Fruit fly (Drosophila melanogaster) whole organism, embryonic: ENCODE data around the gene ninaB.

Experiments
- CG10321 ChIP-seq: fragments of 200-800 bp; sonication (Bioruptor generic); IDR thresholded peaks from 2 replicates; pipeline ENCODE4 v1.3.6; 2022; ENCODE audit warnings: missing biosample characterization, missing genetic modification characterization
- CG10366 ChIP-seq: fragments of 200-800 bp; sonication (Bioruptor generic); IDR thresholded peaks from 2 replicates; pipeline ENCODE4 v1.3.6; 2022; ENCODE audit warnings: missing biosample characterization, missing genetic modification characterization
- CG10979 ChIP-seq: fragments of 200-800 bp; sonication (Bioruptor generic); optimal IDR thresholded peaks from 2 replicates; lab custom pipeline; 2018; ENCODE audit warnings: missing biosample characterization, mild to moderate bottlenecking, missing genetic modification characterization, moderate library complexity
- CG11247 ChIP-seq: fragments of 200-800 bp; sonication (Bioruptor generic); IDR thresholded peaks from 2 replicates; pipeline ENCODE4 v1.3.6; 2022; ENCODE audit warnings: missing biosample characterization, missing genetic modification characterization
- CG11504 ChIP-seq: fragments of 200-800 bp; sonication (Bioruptor generic); optimal IDR thresholded peaks from 3 replicates; lab custom pipeline; 2019; ENCODE audit warnings: missing biosample characterization, mild to moderate bottlenecking, missing genetic modification characterization, moderate library complexity
- CG11695 ChIP-seq: fragments of 200-800 bp; sonication (Bioruptor generic); IDR thresholded peaks from 3 replicates; pipeline ENCODE4 v1.3.6; 2022; ENCODE audit warnings: missing biosample characterization, missing genetic modification characterization
- CG12155 ChIP-seq: fragments of 200-800 bp; sonication (Bioruptor generic); optimal IDR thresholded peaks from 3 replicates; lab custom pipeline; 2016; ENCODE audit warnings: missing biosample characterization, missing genetic modification characterization
- CG14014 ChIP-seq: fragments of 200-800 bp; sonication (Bioruptor generic); IDR thresholded peaks from 2 replicates; pipeline ENCODE4 v1.3.6; 2022; ENCODE audit warnings: missing biosample characterization, missing genetic modification characterization
- CG15269 ChIP-seq: fragments of 200-800 bp; sonication (Bioruptor generic); optimal IDR thresholded peaks from 2 replicates; lab custom pipeline; 2018; ENCODE audit warnings: missing biosample characterization, mild to moderate bottlenecking, missing genetic modification characterization, moderate library complexity
- CG17186 ChIP-seq: fragments of 200-800 bp; sonication (Bioruptor generic); optimal IDR thresholded peaks from 3 replicates; lab custom pipeline; 2017; ENCODE audit warnings: missing biosample characterization, missing genetic modification reagents, missing genetic modification characterization
- CG2116 ChIP-seq: fragments of 200-800 bp; sonication (Bioruptor generic); optimal IDR thresholded peaks from 3 replicates; lab custom pipeline; 2018; ENCODE audit warnings: missing biosample characterization, mild to moderate bottlenecking, missing genetic modification characterization
- CG2120 ChIP-seq: fragments of 200-800 bp; sonication (Bioruptor generic); optimal IDR thresholded peaks from 3 replicates; lab custom pipeline; 2016; ENCODE audit warnings: missing biosample characterization, missing genetic modification characterization
- CG2202 ChIP-seq: fragments of 200-800 bp; sonication (Bioruptor generic); optimal IDR thresholded peaks from 2 replicates; lab custom pipeline; 2018; ENCODE audit warnings: missing biosample characterization, mild to moderate bottlenecking, missing genetic modification characterization
- CG30020 ChIP-seq: fragments of 200-800 bp; optimal IDR thresholded peaks from 2 replicates; lab custom pipeline; 2019; ENCODE audit warnings: missing biosample characterization, mild to moderate bottlenecking, missing genetic modification characterization, moderate library complexity
- CG30403 ChIP-seq: fragments of 200-800 bp; sonication (Bioruptor generic); optimal IDR thresholded peaks from 3 replicates; lab custom pipeline; 2016; ENCODE audit warnings: missing biosample characterization, missing genetic modification characterization
- CG31224 ChIP-seq: fragments of 200-800 bp; sonication (Bioruptor generic); IDR thresholded peaks from 2 replicates; pipeline ENCODE4 v1.3.6; 2022; ENCODE audit warnings: missing biosample characterization, missing genetic modification characterization
- CG3281 ChIP-seq: fragments of 200-800 bp; sonication (Bioruptor generic); optimal IDR thresholded peaks from 3 replicates; lab custom pipeline; 2017; ENCODE audit warnings: missing biosample characterization, mild to moderate bottlenecking, missing genetic modification characterization
- CG4360 ChIP-seq: fragments of 200-800 bp; sonication (Bioruptor generic); IDR thresholded peaks from 2 replicates; pipeline ENCODE4 v1.3.6; 2022; ENCODE audit warnings: missing biosample characterization, missing genetic modification characterization
- CG4617 ChIP-seq: fragments of 200-800 bp; sonication (Bioruptor generic); optimal IDR thresholded peaks from 3 replicates; lab custom pipeline; 2016; ENCODE audit warnings: missing biosample characterization, missing genetic modification characterization, borderline replicate concordance
- CG8089 ChIP-seq: fragments of 200-800 bp; sonication (Bioruptor generic); optimal IDR thresholded peaks from 3 replicates; lab custom pipeline; 2016; ENCODE audit warnings: missing biosample characterization, missing genetic modification characterization
- CG8944 ChIP-seq: fragments of 200-800 bp; sonication (Bioruptor generic); optimal IDR thresholded peaks from 3 replicates; lab custom pipeline; 2016; ENCODE audit warnings: missing biosample characterization, missing genetic modification characterization
- CG9215 ChIP-seq: fragments of 200-800 bp; sonication (Bioruptor generic); IDR thresholded peaks from 2 replicates; pipeline ENCODE4 v1.3.6; 2022; ENCODE audit warnings: missing biosample characterization, missing genetic modification characterization
- ERR ChIP-seq: fragments of 200-800 bp; sonication (Bioruptor generic); optimal IDR thresholded peaks from 2 replicates; lab custom pipeline; 2016; ENCODE audit warnings: missing biosample characterization, missing genetic modification characterization
- Ets97D ChIP-seq: fragments of 200-800 bp; sonication (Bioruptor generic); optimal IDR thresholded peaks from 3 replicates; lab custom pipeline; 2016; ENCODE audit warnings: missing biosample characterization, missing genetic modification characterization
- Fer2 ChIP-seq: fragments of 200-800 bp; sonication (Bioruptor generic); optimal IDR thresholded peaks from 2 replicates; lab custom pipeline; 2018; ENCODE audit warnings: missing biosample characterization, mild to moderate bottlenecking, missing genetic modification characterization, moderate library complexity
- Fer3 ChIP-seq: fragments of 200-800 bp; sonication (Bioruptor generic); optimal IDR thresholded peaks from 2 replicates; lab custom pipeline; 2018; ENCODE audit warnings: missing biosample characterization, mild to moderate bottlenecking, missing genetic modification characterization, moderate library complexity
- HLHmδ ChIP-seq: fragments of 200-800 bp; sonication (Bioruptor generic); optimal IDR thresholded peaks from 2 replicates; lab custom pipeline; 2018; ENCODE audit warnings: missing biosample characterization, mild to moderate bottlenecking, missing genetic modification characterization, moderate library complexity
- Hr78 ChIP-seq, 2 experiments: fragments of 200-800 bp in 1 of 2; fragments of >200 bp in 1 of 2; sonication (Bioruptor generic) in 1 of 2; optimal IDR thresholded peaks; 2 replicates each; lab custom pipeline; 2017 to 2019; ENCODE audit warnings: missing biosample characterization in 2 of 2, missing genetic modification characterization in 2 of 2, mild to moderate bottlenecking in 1 of 2, moderate library complexity in 1 of 2
- MTF-1 ChIP-seq: fragments of 200-800 bp; sonication (Bioruptor generic); optimal IDR thresholded peaks from 2 replicates; lab custom pipeline; 2018; ENCODE audit warnings: missing biosample characterization, mild to moderate bottlenecking, missing genetic modification characterization, borderline replicate concordance
- Ptx1 ChIP-seq: fragments of 200-800 bp; sonication (Bioruptor generic); IDR thresholded peaks from 2 replicates; pipeline ENCODE4 v1.3.6; 2022; ENCODE audit warnings: missing biosample characterization, missing genetic modification characterization
- Rx ChIP-seq: fragments of 200-800 bp; sonication (Bioruptor generic); IDR thresholded peaks from 2 replicates; pipeline ENCODE4 v1.3.6; 2022; ENCODE audit warnings: missing biosample characterization, missing genetic modification characterization
- Ssrp ChIP-seq: fragments of 200-800 bp; sonication (Bioruptor generic); optimal IDR thresholded peaks from 2 replicates; lab custom pipeline; 2018; ENCODE audit warnings: missing biosample characterization, mild to moderate bottlenecking, missing genetic modification characterization, moderate library complexity
- Trl ChIP-seq, 3 experiments: fragments of >200 bp in 2 of 3; fragments of 200-800 bp in 1 of 3; sonication (Bioruptor generic) in 1 of 3; optimal IDR thresholded peaks; 2 replicates in 1 of 3; 3 replicates in 2 of 3; lab custom pipeline; 2016 to 2017; ENCODE audit warnings: missing biosample characterization in 1 of 3, missing genetic modification characterization in 1 of 3
- Xrp1 ChIP-seq: fragments of 200-800 bp; sonication (Bioruptor generic); IDR thresholded peaks from 2 replicates; pipeline ENCODE4 v1.3.6; 2022; ENCODE audit warnings: missing biosample characterization, missing genetic modification characterization
- ase ChIP-seq: fragments of 200-800 bp; sonication (Bioruptor generic); IDR thresholded peaks from 3 replicates; pipeline ENCODE4 v1.3.6; 2022; ENCODE audit warnings: missing biosample characterization, missing genetic modification characterization
- br ChIP-seq: fragments of >200 bp; optimal IDR thresholded peaks from 2 replicates; lab custom pipeline; 2017
- crol ChIP-seq: fragments of 200-800 bp; sonication (Bioruptor generic); IDR thresholded peaks from 2 replicates; pipeline ENCODE4 v1.3.6; 2022; ENCODE audit warnings: missing biosample characterization, missing genetic modification characterization
- dysf ChIP-seq: fragments of 200-800 bp; sonication (Bioruptor generic); IDR thresholded peaks from 3 replicates; pipeline ENCODE4 v1.3.6; 2022; ENCODE audit warnings: missing biosample characterization, missing genetic modification characterization
- her ChIP-seq: fragments of 200-800 bp; sonication (Bioruptor generic); optimal IDR thresholded peaks from 2 replicates; lab custom pipeline; 2016; ENCODE audit warnings: missing biosample characterization, missing genetic modification characterization
- kah ChIP-seq: fragments of 200-800 bp; sonication (Bioruptor generic); optimal IDR thresholded peaks from 2 replicates; lab custom pipeline; 2018; ENCODE audit warnings: missing biosample characterization, mild to moderate bottlenecking, missing genetic modification characterization
- nom ChIP-seq: fragments of 200-800 bp; sonication (Bioruptor generic); optimal IDR thresholded peaks from 2 replicates; lab custom pipeline; 2017; ENCODE audit warnings: missing biosample characterization, missing genetic modification characterization, mild to moderate bottlenecking, moderate library complexity, missing genetic modification reagents
- rib ChIP-seq: fragments of 200-800 bp; sonication (Bioruptor generic); IDR thresholded peaks from 2 replicates; pipeline ENCODE4 v1.3.6; 2022; ENCODE audit warnings: missing biosample characterization, missing genetic modification characterization
- scrt ChIP-seq: fragments of 200-800 bp; sonication (Bioruptor generic); optimal IDR thresholded peaks from 2 replicates; lab custom pipeline; 2018; ENCODE audit warnings: missing biosample characterization, mild to moderate bottlenecking, missing genetic modification characterization, moderate library complexity
- sens-2 ChIP-seq: fragments of 200-800 bp; sonication (Bioruptor generic); IDR thresholded peaks from 2 replicates; pipeline ENCODE4 v1.3.6; 2022; ENCODE audit warnings: missing biosample characterization, missing genetic modification characterization
- so ChIP-seq: fragments of 200-800 bp; sonication (Bioruptor generic); IDR thresholded peaks from 3 replicates; pipeline ENCODE4 v1.3.6; 2022; ENCODE audit warnings: missing biosample characterization, missing genetic modification characterization
- ssp ChIP-seq: fragments of 200-800 bp; sonication (Bioruptor generic); IDR thresholded peaks from 2 replicates; pipeline ENCODE4 v1.3.6; 2022; ENCODE audit warnings: missing biosample characterization, missing genetic modification characterization
- stwl ChIP-seq: fragments of 200-800 bp; sonication (Bioruptor generic); optimal IDR thresholded peaks from 3 replicates; lab custom pipeline; 2018; ENCODE audit warnings: missing biosample characterization, mild to moderate bottlenecking, missing genetic modification characterization, moderate library complexity
- tup ChIP-seq: fragments of 200-800 bp; sonication (Bioruptor generic); optimal IDR thresholded peaks from 2 replicates; lab custom pipeline; 2016; ENCODE audit warnings: missing biosample characterization, mild to moderate bottlenecking, missing genetic modification characterization, moderate library complexity
- zen2 ChIP-seq: fragments of 200-800 bp; sonication (Bioruptor generic); IDR thresholded peaks from 3 replicates; pipeline ENCODE4 v1.3.6; 2022; ENCODE audit warnings: missing biosample characterization, missing genetic modification characterization; ENCODE audit not compliant: partially characterized antibody

ninaB gene

dm6 chr3R:13683624-13684568 is 16.5 kb upstream of the ninaB start, which contains the start of gene flfl (continued):
- TF ChIP-seq CG2120 (GFP tag; lab: Kevin White, UChicago) (peak; percentile 33), ase (GFP tag; lab: Robert Waterston, UW) (no peak), sens-2 (GFP tag; lab: Robert Waterston, UW) (no peak), Ssrp (tag; lab: Kevin White, UChicago) (no peak), CG3281 (GFP tag; lab: Kevin White, UChicago) (no peak), CG2116 (GFP tag; lab: Kevin White, UChicago) (peak; percentile 98), CG31224 (GFP tag; lab: Robert Waterston, UW) (no peak), CG11504 (tag; lab: Kevin White, UChicago) (peak; percentile 26), crol (no peak), Rx (GFP tag; lab: Robert Waterston, UW) (no peak), CG10366 (no peak), CG8944 (GFP tag; lab: Kevin White, UChicago) (no peak), Hr78 (GFP tag; optimal IDR thresholded peaks at IDR 0.05; lab: Kevin White, UChicago) (no peak), CG17186 (GFP tag; lab: Kevin White, UChicago) (peak; percentile 75), br (lab: Kevin White, UChicago) (no peak), Xrp1 (GFP tag; lab: Robert Waterston, UW) (no peak), ERR (GFP tag; lab: Kevin White, UChicago) (peak; percentile 50), CG8089 (GFP tag; lab: Kevin White, UChicago) (no peak), scrt (GFP tag; lab: Kevin White, UChicago) (peak; percentile 14), MTF-1 (GFP tag; lab: Kevin White, UChicago) (peak; percentile 0), CG30020 (tag; lab: Kevin White, UChicago) (peak; percentile 47), Ptx1 (GFP tag; lab: Robert Waterston, UW) (no peak), Fer2 (tag; lab: Kevin White, UChicago) (no peak), CG10321 (GFP tag; lab: Robert Waterston, UW) (no peak), tup (GFP tag; lab: Kevin White, UChicago) (no peak), CG11695 (GFP tag; lab: Robert Waterston, UW) (no peak), CG9215 (GFP tag; lab: Robert Waterston, UW) (no peak), ssp (GFP tag; lab: Robert Waterston, UW) (no peak), so (GFP tag; lab: Robert Waterston, UW) (no peak), CG12155 (GFP tag; lab: Kevin White, UChicago) (peak; percentile 18), CG15269 (tag; lab: Kevin White, UChicago) (no peak), rib (GFP tag; lab: Robert Waterston, UW) (no peak), Ets97D (peak; percentile 80), CG11247 (GFP tag; lab: Robert Waterston, UW) (no peak), CG14014 (no peak), HLHmδ (no peak), Trl (optimal IDR thresholded peaks at IDR 0.05; lab: Kevin White, UChicago) (peak; percentile 100), Trl (GFP tag; optimal IDR thresholded peaks at IDR 0.05; lab: Kevin White, UChicago) (peak; percentile 61), CG30403 (GFP tag; lab: Kevin White, UChicago) (peak; percentile 39), CG2202 (tag; lab: Kevin White, UChicago) (no peak), dysf (no peak), Fer3 (tag; lab: Kevin White, UChicago) (no peak), her (GFP tag; lab: Kevin White, UChicago) (peak; percentile 100), CG4360 (GFP tag; lab: Robert Waterston, UW) (no peak), stwl (tag; lab: Kevin White, UChicago) (peak; percentile 32), CG4617 (peak; percentile 57), CG10979 (tag; lab: Kevin White, UChicago) (no peak), zen2 (no peak), kah (GFP tag; lab: Kevin White, UChicago) (peak; percentile 12), nom (GFP tag; lab: Kevin White, UChicago) (peak; percentile 66)
